Fruit fly (Drosophila melanogaster) whole organism, adult: ENCODE data around the gene CG11360.

Experiments
- CG11617 ChIP-seq: fragments of 200-800 bp; sonication (Bioruptor generic); optimal IDR thresholded peaks from 2 replicates; lab custom pipeline; 2017; ENCODE audit warnings: mild to moderate bottlenecking, missing biosample characterization, missing genetic modification reagents, missing genetic modification characterization
- CG12768 ChIP-seq: fragments of 200-800 bp; sonication (Bioruptor generic); optimal IDR thresholded peaks from 2 replicates; lab custom pipeline; 2017; ENCODE audit warnings: missing biosample characterization, missing genetic modification characterization, mild to moderate bottlenecking, moderate library complexity, missing genetic modification reagents
- CG14711 ChIP-seq: fragments of 200-800 bp; sonication (Bioruptor generic); optimal IDR thresholded peaks from 2 replicates; lab custom pipeline; 2018; ENCODE audit warnings: missing biosample characterization, mild to moderate bottlenecking, missing genetic modification characterization, moderate library complexity
- CG5204 ChIP-seq: fragments of 200-800 bp; sonication (Bioruptor generic); optimal IDR thresholded peaks from 2 replicates; lab custom pipeline; 2016; ENCODE audit warnings: missing biosample characterization, missing genetic modification characterization
- CG7045 ChIP-seq: fragments of 200-800 bp; sonication (Bioruptor generic); optimal IDR thresholded peaks from 2 replicates; lab custom pipeline; 2017; ENCODE audit warnings: missing biosample characterization, mild to moderate bottlenecking, missing genetic modification characterization
- Hr96 ChIP-seq: fragments of 200-800 bp; sonication (Bioruptor generic); optimal IDR thresholded peaks from 2 replicates; lab custom pipeline; 2016; ENCODE audit warnings: missing biosample characterization, missing genetic modification characterization
- Mnt ChIP-seq: fragments of 200-800 bp; sonication (Bioruptor generic); optimal IDR thresholded peaks from 2 replicates; lab custom pipeline; 2016; ENCODE audit warnings: missing biosample characterization, mild to moderate bottlenecking, missing genetic modification characterization
- bab1 ChIP-seq: fragments of 200-800 bp; sonication (Bioruptor generic); optimal IDR thresholded peaks from 3 replicates; lab custom pipeline; 2019; ENCODE audit warnings: missing biosample characterization, mild to moderate bottlenecking, missing genetic modification characterization, moderate library complexity
- cic ChIP-seq: fragments of 200-800 bp; sonication (Bioruptor generic); optimal IDR thresholded peaks from 2 replicates; lab custom pipeline; 2017; ENCODE audit warnings: missing biosample characterization, mild to moderate bottlenecking, missing genetic modification characterization, moderate library complexity
- ovo ChIP-seq: fragments of 200-800 bp; sonication (Bioruptor generic); optimal IDR thresholded peaks from 2 replicates; lab custom pipeline; 2016; ENCODE audit warnings: missing biosample characterization, missing genetic modification characterization
- tj ChIP-seq: fragments of 200-800 bp; sonication (Bioruptor generic); optimal IDR thresholded peaks from 3 replicates; lab custom pipeline; 2017; ENCODE audit warnings: missing biosample characterization, mild to moderate bottlenecking, missing genetic modification characterization, moderate library complexity
- toe ChIP-seq: fragments of 200-800 bp; sonication (Bioruptor generic); optimal IDR thresholded peaks from 2 replicates; lab custom pipeline; 2016; ENCODE audit warnings: missing biosample characterization, missing genetic modification characterization

DNA sequence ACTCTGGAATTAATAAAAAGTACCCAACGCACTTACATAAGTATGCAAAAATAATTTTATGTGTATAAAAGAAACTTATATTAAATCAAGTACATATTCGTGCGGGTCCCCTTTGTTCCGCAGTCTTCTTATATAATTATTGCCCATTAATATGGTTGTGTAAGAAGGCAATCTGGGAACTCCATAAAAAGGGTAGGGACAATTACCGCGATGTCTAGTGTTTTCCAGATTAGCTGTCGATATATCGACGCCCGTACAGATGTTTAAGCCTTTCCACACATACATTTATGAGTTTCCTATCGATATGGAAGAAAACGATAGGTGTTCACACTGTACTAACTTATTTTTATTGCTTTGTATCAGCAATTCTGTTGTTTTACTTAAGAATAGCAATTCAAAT lies 25.7 kb downstream of the CG11360 start:
- TF ChIP-seq ovo (GFP tag; lab: Kevin White, UChicago) (no peak), Mnt (peak; percentile 35), Hr96 (GFP tag; lab: Kevin White, UChicago) (no peak), toe (peak; percentile 49), CG7045 (GFP tag; lab: Kevin White, UChicago) (peak; percentile 1), CG5204 (GFP tag; lab: Kevin White, UChicago) (peak; percentile 54), CG14711 (tag; lab: Kevin White, UChicago) (peak; percentile 59), bab1 (GFP tag; lab: Kevin White, UChicago) (no peak), CG11617 (peak; percentile 1), cic (no peak), CG12768 (no peak), tj (peak; percentile 37)
